Fruit fly (Drosophila melanogaster) whole organism, prepupa: ENCODE results near the gene Gs2.

ENCODE experiments used
- Blimp-1 ChIP-seq: fragments of 200-800 bp; sonication (Bioruptor generic); optimal IDR thresholded peaks from 3 replicates; lab custom pipeline; 2017; ENCODE audit warnings: missing biosample characterization, missing genetic modification characterization, mild to moderate bottlenecking, moderate library complexity, missing genetic modification reagents
- CG10669 ChIP-seq: fragments of 200-800 bp; sonication (Bioruptor generic); optimal IDR thresholded peaks from 3 replicates; lab custom pipeline; 2018; ENCODE audit warnings: missing biosample characterization, mild to moderate bottlenecking, missing genetic modification characterization, moderate library complexity
- CG11294 ChIP-seq: fragments of 200-800 bp; sonication (Bioruptor generic); IDR thresholded peaks from 2 replicates; pipeline ENCODE4 v1.3.6; 2022; ENCODE audit warnings: missing biosample characterization, missing genetic modification characterization
- CG15336 ChIP-seq: fragments of 200-800 bp; sonication (Bioruptor generic); IDR thresholded peaks from 2 replicates; pipeline ENCODE4 v1.3.6; 2022; ENCODE audit warnings: missing biosample characterization, missing genetic modification characterization
- CG1621 ChIP-seq: fragments of 200-800 bp; sonication (Bioruptor generic); optimal IDR thresholded peaks from 3 replicates; lab custom pipeline; 2018; ENCODE audit warnings: missing biosample characterization, mild to moderate bottlenecking, missing genetic modification characterization
- CG16779 ChIP-seq: fragments of 200-800 bp; sonication (Bioruptor generic); optimal IDR thresholded peaks from 3 replicates; lab custom pipeline; 2017; ENCODE audit warnings: missing biosample characterization, mild to moderate bottlenecking, missing genetic modification characterization
- CG3032 ChIP-seq: fragments of 200-800 bp; optimal IDR thresholded peaks from 2 replicates; lab custom pipeline; 2019; ENCODE audit warnings: missing biosample characterization, mild to moderate bottlenecking, missing genetic modification characterization, moderate library complexity
- CG31627 ChIP-seq: fragments of 200-800 bp; sonication (Bioruptor generic); optimal IDR thresholded peaks from 3 replicates; lab custom pipeline; 2016; ENCODE audit warnings: missing biosample characterization, missing genetic modification characterization
- CG32006 ChIP-seq: fragments of 200-800 bp; sonication (Bioruptor generic); optimal IDR thresholded peaks from 3 replicates; lab custom pipeline; 2017; ENCODE audit warnings: missing biosample characterization, mild to moderate bottlenecking, missing genetic modification characterization
- CG34406 ChIP-seq: fragments of 200-800 bp; sonication (Bioruptor generic); optimal IDR thresholded peaks from 3 replicates; lab custom pipeline; 2016; ENCODE audit warnings: missing biosample characterization, missing genetic modification characterization
- CG4318 ChIP-seq: fragments of 200-800 bp; sonication (Bioruptor generic); optimal IDR thresholded peaks from 3 replicates; lab custom pipeline; 2017; ENCODE audit warnings: missing biosample characterization, mild to moderate bottlenecking, missing genetic modification characterization
- CG6163 ChIP-seq: fragments of 200-800 bp; sonication (Bioruptor generic); IDR thresholded peaks from 3 replicates; pipeline ENCODE4 v1.3.6; 2022; ENCODE audit warnings: missing biosample characterization, missing genetic modification characterization
- CG6276 ChIP-seq: fragments of 200-800 bp; sonication (Bioruptor generic); optimal IDR thresholded peaks from 2 replicates; lab custom pipeline; 2017; ENCODE audit warnings: missing biosample characterization, mild to moderate bottlenecking, missing genetic modification characterization
- CG6808 ChIP-seq: fragments of 200-800 bp; sonication (Bioruptor generic); optimal IDR thresholded peaks from 3 replicates; lab custom pipeline; 2017; ENCODE audit warnings: missing biosample characterization, missing genetic modification characterization, mild to moderate bottlenecking, moderate library complexity, missing genetic modification reagents
- CG6854 ChIP-seq: fragments of 200-800 bp; sonication (Bioruptor generic); optimal IDR thresholded peaks from 2 replicates; lab custom pipeline; 2017; ENCODE audit warnings: missing biosample characterization, mild to moderate bottlenecking, missing genetic modification characterization
- CG7368 ChIP-seq: fragments of 200-800 bp; sonication (Bioruptor generic); optimal IDR thresholded peaks from 3 replicates; lab custom pipeline; 2016; ENCODE audit warnings: missing biosample characterization, missing genetic modification characterization
- CG8119 ChIP-seq: fragments of 200-800 bp; sonication (Bioruptor generic); IDR thresholded peaks from 3 replicates; pipeline ENCODE4 v1.3.6; 2022; ENCODE audit warnings: missing biosample characterization, missing genetic modification characterization
- CG8632 ChIP-seq: fragments of 200-800 bp; sonication (Bioruptor generic); optimal IDR thresholded peaks from 3 replicates; lab custom pipeline; 2016; ENCODE audit warnings: missing biosample characterization, missing genetic modification characterization
- CG9139 ChIP-seq: fragments of 200-800 bp; sonication (Bioruptor generic); optimal IDR thresholded peaks from 3 replicates; lab custom pipeline; 2017; ENCODE audit warnings: missing biosample characterization, mild to moderate bottlenecking, missing genetic modification characterization
- Eip75B ChIP-seq: fragments of 200-800 bp; sonication (Bioruptor generic); optimal IDR thresholded peaks from 3 replicates; lab custom pipeline; 2016; ENCODE audit warnings: missing biosample characterization, missing genetic modification characterization
- Eip78C ChIP-seq: fragments of 200-800 bp; sonication (Bioruptor generic); peaks from one replicate; lab custom pipeline; 2016; ENCODE audit warnings: missing biosample characterization, missing genetic modification characterization
- Eip93F ChIP-seq: fragments of 200-800 bp; sonication (Bioruptor generic); optimal IDR thresholded peaks from 2 replicates; lab custom pipeline; 2016; ENCODE audit warnings: missing biosample characterization, mild to moderate bottlenecking, missing genetic modification characterization
- Ets21C ChIP-seq: fragments of 200-800 bp; sonication (Bioruptor generic); optimal IDR thresholded peaks from 3 replicates; lab custom pipeline; 2016; ENCODE audit warnings: missing biosample characterization, missing genetic modification characterization
- Ets96B ChIP-seq: fragments of 200-800 bp; optimal IDR thresholded peaks from 2 replicates; lab custom pipeline; 2019; ENCODE audit warnings: missing biosample characterization, mild to moderate bottlenecking, missing genetic modification characterization, moderate library complexity
- Gug ChIP-seq: fragments of 200-800 bp; sonication (Bioruptor generic); IDR thresholded peaks from 2 replicates; pipeline ENCODE4 v1.3.6; 2022; ENCODE audit warnings: missing biosample characterization, missing genetic modification characterization
- Hr38 ChIP-seq: sonication (Bioruptor generic); optimal IDR thresholded peaks from 2 replicates; lab custom pipeline; 2016; ENCODE audit warnings: missing biosample characterization, missing genetic modification characterization
- Hr39 ChIP-seq: fragments of 200-800 bp; sonication (Bioruptor generic); optimal IDR thresholded peaks from 2 replicates; lab custom pipeline; 2016; ENCODE audit warnings: missing biosample characterization, missing genetic modification characterization
- Lpt ChIP-seq: fragments of 200-800 bp; sonication (Bioruptor generic); optimal IDR thresholded peaks from 3 replicates; lab custom pipeline; 2016; ENCODE audit warnings: missing biosample characterization, missing genetic modification characterization
- Met ChIP-seq: fragments of 200-800 bp; sonication (Bioruptor generic); optimal IDR thresholded peaks from 3 replicates; lab custom pipeline; 2016; ENCODE audit warnings: missing biosample characterization, missing genetic modification characterization
- Smox ChIP-seq: fragments of 200-800 bp; sonication (Bioruptor generic); optimal IDR thresholded peaks from 3 replicates; lab custom pipeline; 2016; ENCODE audit warnings: missing biosample characterization, missing genetic modification characterization
- Sox14 ChIP-seq: fragments of 200-800 bp; sonication (Bioruptor generic); optimal IDR thresholded peaks from 3 replicates; lab custom pipeline; 2016; ENCODE audit warnings: missing biosample characterization, missing genetic modification characterization
- Sox15 ChIP-seq: fragments of 200-800 bp; sonication (Bioruptor generic); optimal IDR thresholded peaks from 3 replicates; lab custom pipeline; 2016; ENCODE audit warnings: missing biosample characterization, missing genetic modification characterization
- achi ChIP-seq: fragments of 200-800 bp; sonication (Bioruptor generic); optimal IDR thresholded peaks from 3 replicates; lab custom pipeline; 2016; ENCODE audit warnings: missing biosample characterization, missing genetic modification characterization
- acj6 ChIP-seq: fragments of 200-800 bp; sonication (Bioruptor generic); optimal IDR thresholded peaks from 3 replicates; lab custom pipeline; 2016; ENCODE audit warnings: missing biosample characterization, missing genetic modification characterization
- cyc ChIP-seq: fragments of 200-800 bp; sonication (Bioruptor generic); optimal IDR thresholded peaks from 3 replicates; lab custom pipeline; 2016; ENCODE audit warnings: missing biosample characterization, missing genetic modification characterization
- dac ChIP-seq: fragments of 200-800 bp; sonication (Bioruptor generic); optimal IDR thresholded peaks from 2 replicates; lab custom pipeline; 2017; ENCODE audit warnings: missing biosample characterization, mild to moderate bottlenecking, missing genetic modification characterization
- esn ChIP-seq: fragments of 200-800 bp; sonication (Bioruptor generic); optimal IDR thresholded peaks from 2 replicates; lab custom pipeline; 2016; ENCODE audit warnings: missing biosample characterization, mild to moderate bottlenecking, missing genetic modification characterization, moderate library complexity
- fd85E ChIP-seq: fragments of 200-800 bp; sonication (Bioruptor generic); optimal IDR thresholded peaks from 3 replicates; lab custom pipeline; 2016; ENCODE audit warnings: missing biosample characterization, missing genetic modification characterization
- net ChIP-seq: fragments of 200-800 bp; sonication (Bioruptor generic); optimal IDR thresholded peaks from 3 replicates; lab custom pipeline; 2016; ENCODE audit warnings: missing biosample characterization, missing genetic modification characterization
- pdm3 ChIP-seq: fragments of 200-800 bp; sonication (Bioruptor generic); optimal IDR thresholded peaks from 3 replicates; lab custom pipeline; 2016; ENCODE audit warnings: missing biosample characterization, missing genetic modification characterization
- salr ChIP-seq, 2 experiments: fragments of 200-800 bp; sonication (Bioruptor generic); optimal IDR thresholded peaks; 3 replicates each; lab custom pipeline; 2016 to 2018; ENCODE audit warnings: missing biosample characterization in 2 of 2, missing genetic modification characterization in 2 of 2, mild to moderate bottlenecking in 1 of 2
- svp ChIP-seq: fragments of 200-800 bp; sonication (Bioruptor generic); peaks from one replicate; lab custom pipeline; 2016; ENCODE audit warnings: missing biosample characterization, missing genetic modification characterization
- topi ChIP-seq: fragments of 200-800 bp; sonication (Bioruptor generic); optimal IDR thresholded peaks from 3 replicates; lab custom pipeline; 2016; ENCODE audit warnings: missing biosample characterization, missing genetic modification characterization
- vri ChIP-seq: fragments of 200-800 bp; sonication (Bioruptor generic); optimal IDR thresholded peaks from 3 replicates; lab custom pipeline; 2016; ENCODE audit warnings: missing biosample characterization, mild to moderate bottlenecking, missing genetic modification characterization

The Gs2 gene

dm6 chrX:11441829-11442634 is 19.4 kb downstream of the Gs2 start, which contains the start of gene Sk1 (continued):
- no peak for TF ChIP-seq CG9139 (GFP tag; lab: Kevin White, UChicago)
- no peak for TF ChIP-seq Ets21C (GFP tag; lab: Kevin White, UChicago)
- TF ChIP-seq salr (GFP tag; optimal IDR thresholded peaks at IDR 0.05; lab: Kevin White, UChicago): no peak
- TF ChIP-seq CG1621 (tag; lab: Kevin White, UChicago): no peak
- no peak for TF ChIP-seq Sox14 (GFP tag; lab: Kevin White, UChicago)
- TF ChIP-seq Gug (GFP tag; lab: Robert Waterston, UW): no peak
- TF ChIP-seq CG7368 (GFP tag; lab: Kevin White, UChicago): no peak
- peak; percentile 26 for TF ChIP-seq Smox (GFP tag; lab: Kevin White, UChicago)
- TF ChIP-seq fd85E (GFP tag; lab: Kevin White, UChicago): no peak
- no peak for TF ChIP-seq CG6276 (GFP tag; lab: Kevin White, UChicago)
- TF ChIP-seq CG6854 (GFP tag; lab: Kevin White, UChicago): no peak
- TF ChIP-seq vri (GFP tag; lab: Kevin White, UChicago): peak; percentile 74
- peak; percentile 12 for TF ChIP-seq pdm3
- no peak for TF ChIP-seq CG3032 (tag; lab: Kevin White, UChicago)
- TF ChIP-seq dac (GFP tag; lab: Kevin White, UChicago): no peak
- no peak for TF ChIP-seq achi (GFP tag; lab: Kevin White, UChicago)
- peak; percentile 33 for TF ChIP-seq esn
- TF ChIP-seq CG6163 (GFP tag; lab: Robert Waterston, UW): peak; percentile 55; the same call in 1 of the 3 replicates
- no peak for TF ChIP-seq Eip75B
- peak; percentile 74 for TF ChIP-seq svp (GFP tag; lab: Kevin White, UChicago)
- peak; percentile 35; the same call in 1 of the 2 replicates for TF ChIP-seq CG15336
- TF ChIP-seq CG4318: no peak
- TF ChIP-seq acj6 (GFP tag; lab: Kevin White, UChicago): peak; percentile 7
- TF ChIP-seq CG31627 (GFP tag; lab: Kevin White, UChicago): peak; percentile 19
- no peak for TF ChIP-seq Sox15 (GFP tag; lab: Kevin White, UChicago)
- TF ChIP-seq Lpt (GFP tag; lab: Kevin White, UChicago): peak; percentile 16
- TF ChIP-seq CG32006 (GFP tag; lab: Kevin White, UChicago): peak; percentile 27
- TF ChIP-seq Hr38 (GFP tag; lab: Kevin White, UChicago): no peak
- TF ChIP-seq Eip78C (GFP tag; lab: Kevin White, UChicago): peak; percentile 46
- TF ChIP-seq Met (GFP tag; lab: Kevin White, UChicago): peak; percentile 45
- peak; percentile 28 for TF ChIP-seq Hr39 (GFP tag; lab: Kevin White, UChicago)
- peak; percentile 9 for TF ChIP-seq CG8632
- peak; percentile 35 for TF ChIP-seq net
- 0 out of 3 replicates have a peak, but pooled peaks have one; percentile 27 for TF ChIP-seq CG8119 (GFP tag; lab: Robert Waterston, UW)
- TF ChIP-seq Blimp-1 (GFP tag; lab: Kevin White, UChicago): peak; percentile 5
- TF ChIP-seq cyc (GFP tag; lab: Kevin White, UChicago): peak; percentile 44

- TF ChIP-seq CG15336 (peak; percentile 80), CG6808 (GFP tag; lab: Kevin White, UChicago) (peak; percentile 26), Sox15 (GFP tag; lab: Kevin White, UChicago) (peak; percentile 75), CG8119 (GFP tag; lab: Robert Waterston, UW) (peak; percentile 79; the same call in 2 of the 3 replicates), CG16779 (peak; percentile 66), Lpt (GFP tag; lab: Kevin White, UChicago) (peak; percentile 64), CG9139 (GFP tag; lab: Kevin White, UChicago) (peak; percentile 21), pdm3 (peak; percentile 89), Blimp-1 (GFP tag; lab: Kevin White, UChicago) (peak; percentile 26), Gug (GFP tag; lab: Robert Waterston, UW) (peak; percentile 85), Ets96B (tag; lab: Kevin White, UChicago) (peak; percentile 60), topi (GFP tag; lab: Kevin White, UChicago) (peak; percentile 80), CG34406 (GFP tag; lab: Kevin White, UChicago) (peak; percentile 72), Ets21C (GFP tag; lab: Kevin White, UChicago) (peak; percentile 72), svp (GFP tag; lab: Kevin White, UChicago) (peak; percentile 91), CG6854 (GFP tag; lab: Kevin White, UChicago) (peak; percentile 18), acj6 (GFP tag; lab: Kevin White, UChicago) (peak; percentile 85), Eip93F (GFP tag; lab: Kevin White, UChicago) (no peak), CG7368 (GFP tag; lab: Kevin White, UChicago) (peak; percentile 76), Sox14 (GFP tag; lab: Kevin White, UChicago) (peak; percentile 86), vri (GFP tag; lab: Kevin White, UChicago) (peak; percentile 76), net (peak; percentile 75), fd85E (GFP tag; lab: Kevin White, UChicago) (peak; percentile 43), CG10669 (GFP tag; lab: Kevin White, UChicago) (peak; percentile 73), CG4318 (peak; percentile 63), CG11294 (GFP tag; lab: Robert Waterston, UW) (peak; percentile 87), salr (GFP tag; optimal IDR thresholded peaks at IDR 0.05; lab: Kevin White, UChicago) (peak; percentile 37 to 59), Eip78C (GFP tag; lab: Kevin White, UChicago) (peak; percentile 92)
Observed at dm6 chrX:11446792-11447405, 24.3 kb downstream of the Gs2 start.
